Worm (Caenorhabditis elegans) whole organism, L1 larva: ENCODE results near the gene srg-38.

Experiments used
- Y116A8C.19 ChIP-seq: sonication (generic microtip); optimal IDR thresholded peaks from 2 replicates; lab custom pipeline; 2016; ENCODE audit warnings: missing compliant biosample characterization, missing genetic modification characterization, borderline replicate concordance
- ama-1 ChIP-seq: fragments of 150-350 bp; optimal IDR thresholded peaks from 2 replicates; lab custom pipeline; 2014
- pqm-1 ChIP-seq: sonication (generic microtip); optimal IDR thresholded peaks from 3 replicates; lab custom pipeline; 2017; ENCODE audit warnings: missing biosample characterization, missing genetic modification characterization
- unc-62 ChIP-seq: fragments of 150-350 bp; optimal IDR thresholded peaks from 2 replicates; lab custom pipeline; 2014; ENCODE audit warnings: missing biosample characterization, missing genetic modification reagents, missing genetic modification characterization

- TF ChIP-seq pqm-1 = no peak
- no peak for TF ChIP-seq unc-62 (GFP tag; lab: Kevin White, UChicago)
- TF ChIP-seq ama-1 (lab: Kevin White, UChicago) = no peak
- TF ChIP-seq Y116A8C.19 (tag; lab: Kevin White, UChicago) = no peak
Measured at ce11 chrV:11133516-11133915, 21.9 kb downstream of the srg-38 start.
